Worm (Caenorhabditis elegans) whole organism, L1 larva: Measurements from ENCODE around the gene Y4C6B.2.

Experiments used
- C16A3.4 ChIP-seq: fragments of 150-350 bp; optimal IDR thresholded peaks from 2 replicates; lab custom pipeline; 2014; ENCODE audit warnings: missing biosample characterization, missing genetic modification characterization
- alr-1 ChIP-seq: fragments of 200-800 bp; sonication (Bioruptor generic); optimal IDR thresholded peaks from 2 replicates; lab custom pipeline; 2018; ENCODE audit warnings: borderline replicate concordance, mild to moderate bottlenecking, missing genetic modification characterization, missing compliant biosample characterization
- ama-1 ChIP-seq: fragments of 150-350 bp; optimal IDR thresholded peaks from 2 replicates; lab custom pipeline; 2014
- blmp-1 ChIP-seq: fragments of 150-350 bp; optimal IDR thresholded peaks from 2 replicates; lab custom pipeline; 2014; ENCODE audit warnings: missing biosample characterization, missing genetic modification characterization
- ceh-63 ChIP-seq: fragments of 200-800 bp; sonication (Bioruptor generic); optimal IDR thresholded peaks from 2 replicates; lab custom pipeline; 2018; ENCODE audit warnings: mild to moderate bottlenecking, missing genetic modification characterization, missing compliant biosample characterization
- dpl-1 ChIP-seq, 3 experiments: fragments of 150-350 bp in 2 of 3; sonication (generic microtip) in 1 of 3; optimal IDR thresholded peaks; 2 replicates each; lab custom pipeline; 2014 to 2017; ENCODE audit warnings: missing biosample characterization in 3 of 3, missing genetic modification characterization in 3 of 3, missing genetic modification reagents in 3 of 3
- efl-1 ChIP-seq, 4 experiments: fragments of 150-350 bp; optimal IDR thresholded peaks in 3 of 4; peaks in 1 of 4; 1 replicate in 1 of 4; 2 replicates in 3 of 4; lab custom pipeline; 2014; ENCODE audit warnings: missing biosample characterization in 2 of 4, missing genetic modification characterization in 2 of 4, missing genetic modification reagents in 2 of 4
- efl-3 ChIP-seq: fragments of 200-800 bp; sonication (Bioruptor generic); optimal IDR thresholded peaks from 2 replicates; lab custom pipeline; 2018; ENCODE audit warnings: mild to moderate bottlenecking, missing genetic modification characterization, missing compliant biosample characterization
- egl-27 ChIP-seq, 2 experiments: fragments of 150-350 bp in 1 of 2; sonication (generic microtip); optimal IDR thresholded peaks; 3 replicates each; lab custom pipeline; 2017 to 2018; ENCODE audit warnings: missing biosample characterization in 2 of 2, missing genetic modification characterization in 2 of 2, missing genetic modification reagents in 2 of 2
- elt-2 ChIP-seq: sonication (generic microtip); optimal IDR thresholded peaks from 2 replicates; lab custom pipeline; 2016; ENCODE audit warnings: missing genetic modification characterization, mild to moderate bottlenecking, inconsistent platforms, missing compliant biosample characterization, missing genetic modification reagents
- elt-3 ChIP-seq, 6 experiments: fragments of 150-350 bp in 1 of 6; sonication (generic microtip); optimal IDR thresholded peaks; 2 replicates each; lab custom pipeline; 2017 to 2018; ENCODE audit warnings: missing biosample characterization in 6 of 6, missing genetic modification characterization in 6 of 6, inconsistent platforms in 1 of 6
- ets-5 ChIP-seq: fragments of 200-800 bp; sonication (Bioruptor generic); IDR thresholded peaks from 2 replicates; pipeline ENCODE4 v1.3.6; 2022; ENCODE audit warnings: missing genetic modification characterization, missing compliant biosample characterization
- fkh-4 ChIP-seq: sonication (generic microtip); optimal IDR thresholded peaks from 2 replicates; lab custom pipeline; 2016; ENCODE audit warnings: missing compliant biosample characterization, missing genetic modification characterization, borderline replicate concordance
- fkh-8 ChIP-seq: sonication (generic microtip); optimal IDR thresholded peaks from 2 replicates; lab custom pipeline; 2016; ENCODE audit warnings: mild to moderate bottlenecking, missing genetic modification characterization, missing compliant biosample characterization
- grh-1 ChIP-seq: fragments of 200-800 bp; sonication (Bioruptor generic); IDR thresholded peaks from 2 replicates; pipeline ENCODE4 v1.3.6; 2022; ENCODE audit warnings: missing genetic modification reagents, missing genetic modification characterization, missing compliant biosample characterization
- hlh-17 ChIP-seq: fragments of 200-800 bp; sonication (Bioruptor generic); optimal IDR thresholded peaks from 2 replicates; lab custom pipeline; 2018; ENCODE audit warnings: missing genetic modification characterization, mild to moderate bottlenecking, missing compliant biosample characterization, moderate library complexity, borderline replicate concordance
- hlh-4 ChIP-seq: sonication (generic microtip); optimal IDR thresholded peaks from 2 replicates; lab custom pipeline; 2016; ENCODE audit warnings: mild to moderate bottlenecking, missing genetic modification characterization, missing compliant biosample characterization
- hpl-2 ChIP-seq: fragments of 150-350 bp; optimal IDR thresholded peaks from 2 replicates; lab custom pipeline; 2014; ENCODE audit warnings: missing biosample characterization, missing genetic modification reagents, missing genetic modification characterization
- irx-1 ChIP-seq: sonication (generic microtip); optimal IDR thresholded peaks from 2 replicates; lab custom pipeline; 2016; ENCODE audit warnings: missing genetic modification characterization, missing compliant biosample characterization
- isw-1 ChIP-seq: fragments of 200-800 bp; sonication (Bioruptor generic); IDR thresholded peaks from 2 replicates; pipeline ENCODE4 v1.3.6; 2022; ENCODE audit warnings: missing genetic modification characterization, missing compliant biosample characterization
- jun-1 ChIP-seq: fragments of 150-350 bp; optimal IDR thresholded peaks from 2 replicates; lab custom pipeline; 2014; ENCODE audit warnings: missing biosample characterization, missing genetic modification reagents, missing genetic modification characterization
- lin-15B ChIP-seq: fragments of 150-350 bp; sonication (generic microtip); optimal IDR thresholded peaks from 3 replicates; lab custom pipeline; 2014; ENCODE audit warnings: missing biosample characterization, missing genetic modification characterization
- lin-35 ChIP-seq, 2 experiments: fragments of 150-350 bp; optimal IDR thresholded peaks; 2 replicates each; lab custom pipeline; 2014; ENCODE audit warnings: missing biosample characterization in 2 of 2, missing genetic modification characterization in 2 of 2, missing genetic modification reagents in 2 of 2
- lin-39 ChIP-seq: fragments of 150-350 bp; optimal IDR thresholded peaks from 2 replicates; lab custom pipeline; 2014; ENCODE audit warnings: missing biosample characterization, missing genetic modification reagents, missing genetic modification characterization
- lir-3 ChIP-seq: sonication (generic microtip); optimal IDR thresholded peaks from 2 replicates; lab custom pipeline; 2016; ENCODE audit warnings: mild to moderate bottlenecking, missing genetic modification characterization, moderate library complexity, missing compliant biosample characterization; ENCODE audit not compliant: poor library complexity
- lsy-2 ChIP-seq, 2 experiments: fragments of 150-350 bp; optimal IDR thresholded peaks; 2 replicates each; lab custom pipeline; 2014; ENCODE audit warnings: missing biosample characterization in 2 of 2, missing genetic modification characterization in 2 of 2
- mab-9 ChIP-seq: fragments of 200-800 bp; sonication (Bioruptor generic); IDR thresholded peaks from 2 replicates; pipeline ENCODE4 v1.3.6; 2022; ENCODE audit warnings: missing genetic modification reagents, missing genetic modification characterization, missing compliant biosample characterization
- mef-2 ChIP-seq: fragments of 150-350 bp; optimal IDR thresholded peaks from 2 replicates; lab custom pipeline; 2014; ENCODE audit warnings: missing biosample characterization, missing genetic modification characterization
- mep-1 ChIP-seq: fragments of 150-350 bp; optimal IDR thresholded peaks from 2 replicates; lab custom pipeline; 2014; ENCODE audit warnings: missing biosample characterization, missing genetic modification characterization
- nhr-11 ChIP-seq: fragments of 150-350 bp; optimal IDR thresholded peaks from 2 replicates; lab custom pipeline; 2014; ENCODE audit warnings: missing biosample characterization, missing genetic modification characterization
- nhr-12 ChIP-seq: sonication (generic microtip); optimal IDR thresholded peaks from 2 replicates; lab custom pipeline; 2017; ENCODE audit warnings: missing biosample characterization, missing genetic modification characterization
- nhr-20 ChIP-seq: sonication (generic microtip); optimal IDR thresholded peaks from 2 replicates; lab custom pipeline; 2016; ENCODE audit warnings: mild to moderate bottlenecking, missing genetic modification characterization, missing compliant biosample characterization
- nhr-28 ChIP-seq: fragments of 150-350 bp; optimal IDR thresholded peaks from 2 replicates; lab custom pipeline; 2014; ENCODE audit warnings: missing biosample characterization, missing genetic modification characterization
- nhr-47 ChIP-seq: sonication (generic microtip); optimal IDR thresholded peaks from 2 replicates; lab custom pipeline; 2016; ENCODE audit warnings: mild to moderate bottlenecking, missing genetic modification characterization, moderate library complexity, missing compliant biosample characterization
- nhr-77 ChIP-seq: fragments of 150-350 bp; optimal IDR thresholded peaks from 2 replicates; lab custom pipeline; 2014; ENCODE audit warnings: missing biosample characterization, missing genetic modification characterization
- rnt-1 ChIP-seq: sonication (generic microtip); optimal IDR thresholded peaks from 2 replicates; lab custom pipeline; 2016; ENCODE audit warnings: mild to moderate bottlenecking, missing genetic modification characterization, moderate library complexity, missing compliant biosample characterization
- sox-4 ChIP-seq: sonication (generic microtip); optimal IDR thresholded peaks from 2 replicates; lab custom pipeline; 2016; ENCODE audit warnings: missing genetic modification characterization, missing compliant biosample characterization
- sup-37 ChIP-seq: fragments of 200-800 bp; sonication (Bioruptor generic); optimal IDR thresholded peaks from 2 replicates; lab custom pipeline; 2018; ENCODE audit warnings: mild to moderate bottlenecking, missing genetic modification characterization, missing compliant biosample characterization
- unc-130 ChIP-seq: fragments of 150-350 bp; optimal IDR thresholded peaks from 2 replicates; lab custom pipeline; 2017; ENCODE audit warnings: missing biosample characterization, missing genetic modification characterization, inconsistent platforms
- unc-30 ChIP-seq: sonication (generic microtip); optimal IDR thresholded peaks from 2 replicates; lab custom pipeline; 2017; ENCODE audit warnings: missing biosample characterization, missing genetic modification characterization
- unc-86 ChIP-seq: sonication (generic microtip); optimal IDR thresholded peaks from 2 replicates; lab custom pipeline; 2016; ENCODE audit warnings: missing genetic modification characterization, missing compliant biosample characterization
- unc-98 ChIP-seq: fragments of 200-800 bp; sonication (Bioruptor generic); IDR thresholded peaks from 2 replicates; pipeline ENCODE4 v1.3.6; 2022; ENCODE audit warnings: missing genetic modification characterization, missing compliant biosample characterization
- vab-15 ChIP-seq: sonication (generic microtip); optimal IDR thresholded peaks from 2 replicates; lab custom pipeline; 2017; ENCODE audit warnings: missing genotype, mild to moderate bottlenecking, missing genetic modification characterization, missing compliant biosample characterization
- zag-1 ChIP-seq: fragments of 150-350 bp; optimal IDR thresholded peaks from 2 replicates; lab custom pipeline; 2014; ENCODE audit warnings: missing biosample characterization, missing genetic modification characterization
- zip-4 ChIP-seq: fragments of 200-800 bp; sonication (Bioruptor generic); optimal IDR thresholded peaks from 2 replicates; lab custom pipeline; 2018; ENCODE audit warnings: mild to moderate bottlenecking, missing genetic modification characterization, moderate library complexity, missing compliant biosample characterization
- ztf-11 ChIP-seq, 2 experiments: sonication (generic microtip); optimal IDR thresholded peaks; 2 replicates each; lab custom pipeline; 2016 to 2017; ENCODE audit warnings: missing genetic modification characterization in 2 of 2, missing biosample characterization in 1 of 2, missing compliant biosample characterization in 1 of 2
- ztf-4 ChIP-seq: fragments of 150-350 bp; optimal IDR thresholded peaks from 2 replicates; lab custom pipeline; 2014; ENCODE audit warnings: missing biosample characterization, missing genetic modification characterization

Y4C6B.2 gene

DNA sequence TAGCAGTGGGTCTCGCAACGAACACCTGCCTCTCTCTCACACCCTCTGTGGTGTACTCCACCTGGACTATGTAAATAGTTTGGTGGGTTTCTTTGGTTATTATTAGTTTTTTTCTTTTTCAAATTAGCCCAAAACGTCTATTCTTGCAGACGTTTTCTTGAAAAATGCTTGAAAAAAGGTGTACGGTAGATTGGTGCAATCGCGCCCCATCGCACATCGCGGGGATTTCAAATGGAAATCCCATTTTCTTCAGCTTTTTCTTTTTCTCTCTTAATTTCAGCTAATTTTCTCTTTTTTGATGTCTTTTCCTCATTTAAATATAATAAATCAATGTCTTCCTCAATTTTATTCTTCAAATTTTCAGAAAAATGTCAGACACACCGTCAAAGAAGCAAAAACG is 14.8 kb downstream of the Y4C6B.2 start, which contains the start of gene Y4C6B.1:
TSS of gene Y4C6B.1 (plus strand) at position 365 of the 400 bp plus-strand sequence.
- TF ChIP-seq efl-1 (optimal IDR thresholded peaks at IDR 0.05; lab: Kevin White, UChicago) (peak; percentile 18 to 57), efl-1 (GFP tag; optimal IDR thresholded peaks at IDR 0.05 in 1 of 2; lab: Kevin White, UChicago) (peak; percentile 69 to 95), dpl-1 (GFP tag; optimal IDR thresholded peaks at IDR 0.05; lab: Kevin White, UChicago) (peak; percentile 21 to 74 (median 53)), lin-35 (GFP tag; optimal IDR thresholded peaks at IDR 0.05; lab: Kevin White, UChicago) (peak; percentile 3 to 74), rnt-1 (tag; lab: Kevin White, UChicago) (peak; percentile 3), unc-98 (GFP tag; lab: Robert Waterston, UW) (no peak), zag-1 (no peak), lsy-2 (tag; optimal IDR thresholded peaks at IDR 0.05; lab: Kevin White, UChicago) (peak; percentile 42 to 92)

DNA sequence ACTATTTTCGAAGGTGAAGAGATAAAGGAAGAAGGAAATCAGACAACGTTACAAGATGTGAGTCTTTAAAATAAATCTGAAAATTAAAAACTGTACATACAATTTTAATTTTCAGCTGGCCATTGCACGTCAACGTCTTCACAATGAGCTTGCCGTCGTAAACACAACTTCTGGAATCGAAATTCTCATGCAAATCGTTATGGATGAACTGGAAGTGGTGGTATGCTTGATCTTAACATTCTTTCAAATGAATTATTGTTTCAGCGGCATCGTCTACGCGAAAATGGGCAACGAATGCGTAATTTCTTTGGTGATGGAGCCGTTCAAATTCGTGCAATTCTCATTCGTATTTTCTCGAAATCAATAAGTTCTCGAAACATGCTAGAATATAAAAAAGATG is 15.2 kb downstream of the Y4C6B.2 start:
- TF ChIP-seq mep-1 (tag; lab: Kevin White, UChicago) (no peak), efl-1 (optimal IDR thresholded peaks at IDR 0.05; lab: Kevin White, UChicago) (no peak), efl-1 (GFP tag; optimal IDR thresholded peaks at IDR 0.05 in 1 of 2; lab: Kevin White, UChicago) (no peak), egl-27 (tag; optimal IDR thresholded peaks at IDR 0.05; lab: Kevin White, UChicago) (no peak), ztf-4 (tag; lab: Kevin White, UChicago) (no peak), mef-2 (tag; lab: Kevin White, UChicago) (no peak), nhr-11 (tag; lab: Kevin White, UChicago) (no peak), sup-37 (no peak), unc-86 (tag; lab: Kevin White, UChicago) (no peak), irx-1 (tag; lab: Kevin White, UChicago) (no peak), ets-5 (no peak), lin-39 (tag; lab: Kevin White, UChicago) (no peak), nhr-77 (tag; lab: Kevin White, UChicago) (no peak), fkh-8 (tag; lab: Kevin White, UChicago) (no peak), elt-3 (tag; optimal IDR thresholded peaks at IDR 0.05; lab: Kevin White, UChicago) (no peak), isw-1 (no peak), lin-15B (tag; lab: Kevin White, UChicago) (no peak), lsy-2 (tag; optimal IDR thresholded peaks at IDR 0.05; lab: Kevin White, UChicago) (no peak), nhr-20 (tag; lab: Kevin White, UChicago) (no peak)

DNA sequence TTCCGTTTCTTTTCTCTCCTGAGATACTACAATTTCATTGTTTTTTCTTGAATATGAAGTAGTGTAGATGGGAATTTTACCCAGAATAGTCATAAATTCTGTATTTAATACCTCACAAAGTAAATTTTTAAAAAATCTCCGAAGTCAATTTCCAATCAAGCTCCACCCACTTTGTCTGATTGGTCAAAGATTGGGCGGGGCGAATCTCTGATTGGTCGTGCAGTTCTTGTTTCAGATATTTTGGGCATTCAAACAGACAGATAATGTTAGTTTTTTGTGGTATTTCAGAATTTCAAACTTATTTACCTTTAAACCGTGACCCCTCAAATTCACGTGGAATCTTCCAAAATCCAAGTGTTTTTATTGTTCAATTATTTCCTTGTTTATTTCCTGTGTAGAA is 21.2 kb downstream of the Y4C6B.2 start, which contains the start of gene F41H10.5:
TSS of gene F41H10.5 (plus strand) at position 375 of the 400 bp plus-strand sequence.
- TF ChIP-seq ceh-63 (GFP tag; lab: Kevin White, UChicago) (no peak), nhr-28 (tag; lab: Kevin White, UChicago) (no peak), unc-30 (tag; lab: Kevin White, UChicago) (no peak), alr-1 (no peak), sox-4 (tag; lab: Kevin White, UChicago) (no peak), vab-15 (no peak), isw-1 (no peak), mab-9 (GFP tag; lab: Robert Waterston, UW) (no peak), efl-3 (no peak), grh-1 (no peak), nhr-12 (no peak), ztf-11 (tag; optimal IDR thresholded peaks at IDR 0.05; lab: Kevin White, UChicago) (no peak)

DNA sequence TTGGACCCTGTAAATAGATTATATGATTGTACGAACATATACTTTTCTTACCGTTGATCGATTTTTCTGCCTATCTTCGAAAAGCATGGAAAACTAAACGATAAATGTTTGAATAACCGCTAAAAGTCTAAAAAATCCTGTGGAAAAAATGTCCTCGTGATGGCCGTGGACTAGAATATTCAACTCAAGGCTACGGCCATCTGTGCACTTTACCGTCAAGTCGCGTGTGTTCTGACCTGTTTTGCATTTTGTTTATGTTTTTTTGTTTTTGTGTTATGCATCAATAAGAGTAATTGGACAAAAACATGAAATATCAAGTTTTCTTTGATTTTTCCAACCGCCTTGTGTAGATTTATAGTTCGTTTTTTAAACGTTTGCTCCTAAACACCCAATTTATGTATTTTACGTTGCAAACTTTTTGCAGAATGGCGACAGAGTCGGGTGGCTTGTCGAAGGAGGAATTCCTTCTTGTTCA is 24.8 kb downstream of the Y4C6B.2 start, which contains the start of the genes hda-6 and F41H10.4:
TSS of gene hda-6 (minus strand) at position 172 of the 475 bp plus-strand sequence.
TSS of gene F41H10.4 (plus strand) at position 425 of the 475 bp plus-strand sequence.
- TF ChIP-seq jun-1 (tag; lab: Kevin White, UChicago) (no peak), hlh-4 (tag; lab: Kevin White, UChicago) (no peak), fkh-8 (tag; lab: Kevin White, UChicago) (peak; percentile 71), C16A3.4 (tag; lab: Kevin White, UChicago) (peak; percentile 71), nhr-77 (tag; lab: Kevin White, UChicago) (peak; percentile 39), grh-1 (peak; percentile 71), ama-1 (lab: Kevin White, UChicago) (no peak), blmp-1 (peak; percentile 40), zip-4 (GFP tag; lab: Kevin White, UChicago) (peak; percentile 53), elt-2 (tag; lab: Kevin White, UChicago) (peak; percentile 57), nhr-47 (tag; lab: Kevin White, UChicago) (peak; percentile 86), unc-130 (tag; lab: Kevin White, UChicago) (peak; percentile 92), isw-1 (peak; percentile 62), lir-3 (tag; lab: Kevin White, UChicago) (peak; percentile 96), nhr-12 (no peak), fkh-4 (tag; lab: Kevin White, UChicago) (peak; percentile 85), hpl-2 (GFP tag; lab: Kevin White, UChicago) (peak; percentile 2), lin-39 (tag; lab: Kevin White, UChicago) (peak; percentile 31), hlh-17 (GFP tag; lab: Kevin White, UChicago) (no peak)
